Fruit fly (Drosophila melanogaster) whole organism: Measurements from ENCODE around the gene Mp.

Source experiments
- CG8478 ChIP-seq: fragments of >200 bp; optimal IDR thresholded peaks from 2 replicates; lab custom pipeline; 2018; ENCODE audit warnings: inconsistent platforms
- Dll ChIP-seq: fragments of >200 bp; optimal IDR thresholded peaks from 2 replicates; lab custom pipeline; 2017
- EcR ChIP-seq, 2 experiments: fragments of >200 bp; optimal IDR thresholded peaks; 2 replicates each; lab custom pipeline; 2017; ENCODE audit warnings: missing biosample characterization in 2 of 2, missing genetic modification characterization in 2 of 2, missing genetic modification reagents in 2 of 2
- pan ChIP-seq: fragments of >200 bp; optimal IDR thresholded peaks from 2 replicates; lab custom pipeline; 2017
- psq ChIP-seq: fragments of >200 bp; optimal IDR thresholded peaks from 2 replicates; lab custom pipeline; 2017
- usp ChIP-seq: fragments of >200 bp; optimal IDR thresholded peaks from 2 replicates; lab custom pipeline; 2017; ENCODE audit warnings: missing biosample characterization, missing genetic modification characterization, mixed read lengths

Mp gene

DNA sequence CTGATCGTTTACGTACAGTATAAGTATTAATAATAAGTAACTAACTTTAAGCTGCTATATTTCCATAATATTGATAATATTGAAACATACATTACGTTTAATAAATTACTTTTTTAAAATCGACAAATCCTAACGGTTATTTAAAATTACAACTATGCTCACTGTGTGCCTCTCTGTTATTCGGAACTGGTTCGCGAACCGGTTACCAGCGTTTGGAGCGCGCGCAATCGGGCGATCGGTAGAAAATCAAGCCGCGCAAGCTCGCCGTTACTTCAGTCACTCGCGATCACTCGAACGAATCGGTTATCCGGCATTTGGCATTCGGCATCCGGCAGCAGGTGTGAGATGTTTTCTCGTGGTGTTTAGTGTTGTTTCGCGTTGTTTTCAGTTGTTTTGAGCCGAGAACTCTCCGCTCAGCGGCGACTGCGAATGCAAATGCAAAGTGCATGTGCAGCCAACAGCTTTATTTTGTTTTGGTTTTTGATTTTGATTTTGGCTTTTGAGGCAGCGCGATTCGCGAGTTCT is 96.0 kb downstream of the Mp start, which contains the start of gene form3:
form3 (plus strand) TSS at position 271 of the 525 bp plus-strand sequence.
- TF ChIP-seq Dll (lab: Kevin White, UChicago) = no peak
- no peak for TF ChIP-seq usp (GFP tag; lab: Kevin White, UChicago)
- no peak for TF ChIP-seq pan
- no peak for TF ChIP-seq CG8478 (lab: Kevin White, UChicago)

DNA sequence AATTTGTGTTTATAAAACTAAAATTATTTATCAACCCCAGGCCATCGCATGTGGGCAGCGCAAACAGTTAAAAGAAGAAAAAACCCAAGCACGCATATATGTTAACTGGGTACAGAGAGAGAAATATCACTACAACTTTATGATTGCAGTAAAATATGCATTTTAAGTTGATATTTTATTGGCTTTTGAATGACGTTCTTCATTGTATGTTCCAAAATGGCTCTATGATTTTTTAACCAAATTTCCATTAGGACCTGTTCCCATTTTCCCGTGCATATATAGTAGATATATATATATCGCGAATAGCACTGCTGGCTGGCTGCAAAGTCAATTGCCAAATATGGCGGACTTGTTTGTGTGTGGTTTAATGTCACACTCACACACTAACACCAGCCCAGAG is 97.9 kb downstream of the Mp start:
- no peak for TF ChIP-seq Dll (lab: Kevin White, UChicago)
- no peak for TF ChIP-seq usp (GFP tag; lab: Kevin White, UChicago)
- no peak for TF ChIP-seq psq (lab: Kevin White, UChicago)
- no peak for TF ChIP-seq CG8478 (lab: Kevin White, UChicago)
- no peak for TF ChIP-seq EcR (GFP tag; optimal IDR thresholded peaks at IDR 0.05; lab: Kevin White, UChicago)
- TF ChIP-seq pan = no peak
